Fruit fly (Drosophila melanogaster) S2 (cell line): ENCODE data around the gene SdhC.

Experiments
- CG8478 ChIP-seq: fragments of >200 bp; optimal IDR thresholded peaks from 2 replicates; lab custom pipeline; 2018
- CTCF ChIP-seq, 2 experiments: fragments of >200 bp; optimal IDR thresholded peaks; 2 replicates each; lab custom pipeline; 2018

The SdhC gene

dm6 chr3R:11199227-11199835, 10.3 kb downstream of the SdhC start:
- TF ChIP-seq CG8478 (no peak), CTCF (optimal IDR thresholded peaks at IDR 0.05; lab: Kevin White, UChicago) (no peak)

dm6 chr3R:11198062-11198472, 11.6 kb downstream of the SdhC start:
- TF ChIP-seq CG8478, result no peak
- TF ChIP-seq CTCF (optimal IDR thresholded peaks at IDR 0.05; lab: Kevin White, UChicago), result no peak

dm6 chr3R:11197389-11197716, 12.3 kb downstream of the SdhC start, which contains the start of gene cu:
cu (plus strand) TSS chr3R:11197592.
- TF ChIP-seq CTCF (optimal IDR thresholded peaks at IDR 0.05; lab: Kevin White, UChicago) (no peak), CG8478 (no peak)

dm6 chr3R:11196648-11197388, 12.8 kb downstream of the SdhC start:
- TF ChIP-seq CG8478 (no peak), CTCF (optimal IDR thresholded peaks at IDR 0.05; lab: Kevin White, UChicago) (no peak)

dm6 chr3R:11195792-11196191, 13.9 kb downstream of the SdhC start, which contains the start of gene CG18577:
CG18577 (plus strand) TSS chr3R:11196092.
- TF ChIP-seq CG8478 (no peak), CTCF (optimal IDR thresholded peaks at IDR 0.05; lab: Kevin White, UChicago) (no peak)

dm6 chr3R:11178300-11178699, 31.3 kb downstream of the SdhC start:
- TF ChIP-seq CTCF (optimal IDR thresholded peaks at IDR 0.05; lab: Kevin White, UChicago) (no peak), CG8478 (no peak)

dm6 chr3R:11177579-11177978, 32.1 kb downstream of the SdhC start:
- TF ChIP-seq CG8478 (no peak), CTCF (optimal IDR thresholded peaks at IDR 0.05; lab: Kevin White, UChicago) (no peak)

- TF ChIP-seq CG8478 (no peak), CTCF (optimal IDR thresholded peaks at IDR 0.05; lab: Kevin White, UChicago) (no peak)
Observed at dm6 chr3R:11175777-11176176, 33.9 kb downstream of the SdhC start.

dm6 chr3R:11175308-11175707, 34.3 kb downstream of the SdhC start, which contains the start of the genes Ugt304A1 and Ugt303A1:
Ugt304A1 (minus strand) TSS chr3R:11175408.
Ugt303A1 (plus strand) TSS chr3R:11175529.
- TF ChIP-seq CG8478 (no peak), CTCF (optimal IDR thresholded peaks at IDR 0.05; lab: Kevin White, UChicago) (no peak)

dm6 chr3R:11173169-11173506, 36.5 kb downstream of the SdhC start:
- TF ChIP-seq CG8478, result no peak
- no peak for TF ChIP-seq CTCF (optimal IDR thresholded peaks at IDR 0.05; lab: Kevin White, UChicago)

- TF ChIP-seq CG8478, result no peak
- no peak for TF ChIP-seq CTCF (optimal IDR thresholded peaks at IDR 0.05; lab: Kevin White, UChicago)
Observed at dm6 chr3R:11172460-11173168, 37.0 kb downstream of the SdhC start, which contains the start of gene Ugt35A1. Ugt35A1 (minus strand) TSS chr3R:11172664.

- no peak for TF ChIP-seq CG8478
- TF ChIP-seq CTCF (optimal IDR thresholded peaks at IDR 0.05; lab: Kevin White, UChicago), result no peak
Observed at dm6 chr3R:11170146-11170545, 39.5 kb downstream of the SdhC start, which contains the start of gene Ugt35B1. Ugt35B1 (minus strand) TSS chr3R:11170246.

- TF ChIP-seq CTCF (optimal IDR thresholded peaks at IDR 0.05; lab: Kevin White, UChicago), result no peak
- no peak for TF ChIP-seq CG8478
Observed at dm6 chr3R:11167931-11168465, 41.7 kb downstream of the SdhC start, which contains the start of gene Ugt35E2. Ugt35E2 (minus strand) TSS chr3R:11167981.

dm6 chr3R:11165974-11166373, 43.7 kb downstream of the SdhC start, which contains the start of gene Ugt35E1:
Ugt35E1 (minus strand) TSS chr3R:11166074.
- no peak for TF ChIP-seq CTCF (optimal IDR thresholded peaks at IDR 0.05; lab: Kevin White, UChicago)
- no peak for TF ChIP-seq CG8478

dm6 chr3R:11160907-11161306, 48.7 kb downstream of the SdhC start, which contains the start of gene CG4757:
CG4757 (plus strand) TSS chr3R:11161207.
- no peak for TF ChIP-seq CG8478
- no peak for TF ChIP-seq CTCF (optimal IDR thresholded peaks at IDR 0.05; lab: Kevin White, UChicago)
